Worm (Caenorhabditis elegans) whole organism, L2 larva: ENCODE measurements around the gene srh-304.

Experiments used
- C34F6.9 ChIP-seq: fragments of 150-350 bp; optimal IDR thresholded peaks from 2 replicates; lab custom pipeline; 2014; ENCODE audit warnings: missing biosample characterization, missing genetic modification characterization
- F13H6.1 ChIP-seq: sonication (generic microtip); optimal IDR thresholded peaks from 2 replicates; lab custom pipeline; 2016; ENCODE audit warnings: missing genetic modification characterization, missing compliant biosample characterization
- R02D3.7 ChIP-seq: fragments of 150-350 bp; optimal IDR thresholded peaks from 2 replicates; lab custom pipeline; 2014; ENCODE audit warnings: missing biosample characterization, missing genetic modification characterization
- Y55F3AM.14 ChIP-seq: fragments of 200-800 bp; sonication (Bioruptor generic); optimal IDR thresholded peaks from 2 replicates; lab custom pipeline; 2018; ENCODE audit warnings: mild to moderate bottlenecking, missing genetic modification characterization, missing compliant biosample characterization
- ZK546.5 ChIP-seq: sonication (generic microtip); optimal IDR thresholded peaks from 2 replicates; lab custom pipeline; 2017; ENCODE audit warnings: missing biosample characterization, missing genetic modification characterization
- aly-2 ChIP-seq: fragments of 150-350 bp; optimal IDR thresholded peaks from 2 replicates; lab custom pipeline; 2014; ENCODE audit warnings: missing biosample characterization, missing genetic modification characterization
- ama-1 ChIP-seq: fragments of 150-350 bp; optimal IDR thresholded peaks from 2 replicates; lab custom pipeline; 2018; ENCODE audit warnings: inconsistent platforms
- ceh-16 ChIP-seq: fragments of 150-350 bp; optimal IDR thresholded peaks from 2 replicates; lab custom pipeline; 2014; ENCODE audit warnings: missing biosample characterization, missing genetic modification characterization
- ceh-82 ChIP-seq: fragments of 150-350 bp; optimal IDR thresholded peaks from 2 replicates; lab custom pipeline; 2014; ENCODE audit warnings: missing biosample characterization, missing genetic modification characterization
- crh-2 ChIP-seq: sonication (generic microtip); optimal IDR thresholded peaks from 2 replicates; lab custom pipeline; 2017; ENCODE audit warnings: missing biosample characterization, missing genetic modification characterization
- dmd-4 ChIP-seq: sonication (generic microtip); optimal IDR thresholded peaks from 2 replicates; lab custom pipeline; 2017; ENCODE audit warnings: missing biosample characterization, missing genetic modification characterization
- egl-27 ChIP-seq: sonication (generic microtip); optimal IDR thresholded peaks from 3 replicates; lab custom pipeline; 2017; ENCODE audit warnings: missing biosample characterization, missing genetic modification reagents, missing genetic modification characterization
- elt-1 ChIP-seq: fragments of 150-350 bp; optimal IDR thresholded peaks from 2 replicates; lab custom pipeline; 2014; ENCODE audit warnings: missing biosample characterization, missing genetic modification characterization
- elt-3 ChIP-seq: sonication (generic microtip); optimal IDR thresholded peaks from 2 replicates; lab custom pipeline; 2017; ENCODE audit warnings: missing biosample characterization, missing genetic modification characterization
- fos-1 ChIP-seq: fragments of 150-350 bp; optimal IDR thresholded peaks from 2 replicates; lab custom pipeline; 2014; ENCODE audit warnings: missing biosample characterization, missing genetic modification characterization
- gmeb-1 ChIP-seq: fragments of 150-350 bp; optimal IDR thresholded peaks from 2 replicates; lab custom pipeline; 2014; ENCODE audit warnings: missing biosample characterization, missing genetic modification characterization
- lin-11 ChIP-seq: fragments of 150-350 bp; sonication (generic microtip); optimal IDR thresholded peaks from 2 replicates; lab custom pipeline; 2014; ENCODE audit warnings: missing biosample characterization, missing genetic modification characterization, inconsistent platforms, mixed read lengths
- lin-13 ChIP-seq: fragments of 150-350 bp; optimal IDR thresholded peaks from 2 replicates; lab custom pipeline; 2014; ENCODE audit warnings: missing biosample characterization, missing genetic modification reagents, missing genetic modification characterization
- lin-39 ChIP-seq: fragments of 150-350 bp; optimal IDR thresholded peaks from 2 replicates; lab custom pipeline; 2014; ENCODE audit warnings: missing biosample characterization, missing genetic modification reagents, missing genetic modification characterization
- lsy-2 ChIP-seq, 2 experiments: fragments of 150-350 bp in 1 of 2; sonication (generic microtip) in 1 of 2; optimal IDR thresholded peaks; 2 replicates each; lab custom pipeline; 2014 to 2017; ENCODE audit warnings: missing biosample characterization in 2 of 2, missing genetic modification characterization in 2 of 2
- mab-5 ChIP-seq: fragments of 150-350 bp; optimal IDR thresholded peaks from 2 replicates; lab custom pipeline; 2014; ENCODE audit warnings: missing biosample characterization, missing genetic modification characterization
- mbf-1 ChIP-seq: sonication (generic microtip); optimal IDR thresholded peaks from 2 replicates; lab custom pipeline; 2017; ENCODE audit warnings: missing biosample characterization, missing genetic modification characterization
- nhr-11 ChIP-seq: fragments of 150-350 bp; optimal IDR thresholded peaks from 2 replicates; lab custom pipeline; 2014; ENCODE audit warnings: missing biosample characterization, missing genetic modification characterization
- nhr-12 ChIP-seq: fragments of 150-350 bp; optimal IDR thresholded peaks from 2 replicates; lab custom pipeline; 2014; ENCODE audit warnings: missing biosample characterization, missing genetic modification characterization
- nhr-129 ChIP-seq: fragments of 150-350 bp; optimal IDR thresholded peaks from 2 replicates; lab custom pipeline; 2014; ENCODE audit warnings: missing biosample characterization, missing genetic modification characterization
- nhr-21 ChIP-seq: fragments of 150-350 bp; optimal IDR thresholded peaks from 2 replicates; lab custom pipeline; 2014; ENCODE audit warnings: missing biosample characterization, missing genetic modification characterization
- nhr-23 ChIP-seq: fragments of 150-350 bp; optimal IDR thresholded peaks from 2 replicates; lab custom pipeline; 2014; ENCODE audit warnings: missing biosample characterization, missing genetic modification reagents, missing genetic modification characterization
- nhr-237 ChIP-seq: fragments of 150-350 bp; optimal IDR thresholded peaks from 2 replicates; lab custom pipeline; 2014; ENCODE audit warnings: missing biosample characterization, missing genetic modification characterization
- nhr-25 ChIP-seq: fragments of 150-350 bp; sonication (generic microtip); optimal IDR thresholded peaks from 3 replicates; lab custom pipeline; 2014; ENCODE audit warnings: missing biosample characterization, missing genetic modification characterization
- nhr-6 ChIP-seq: fragments of 150-350 bp; optimal IDR thresholded peaks from 2 replicates; lab custom pipeline; 2014; ENCODE audit warnings: missing biosample characterization, missing genetic modification characterization
- nhr-77 ChIP-seq: fragments of 150-350 bp; optimal IDR thresholded peaks from 2 replicates; lab custom pipeline; 2014; ENCODE audit warnings: missing biosample characterization, missing genetic modification characterization
- peb-1 ChIP-seq: fragments of 150-350 bp; optimal IDR thresholded peaks from 2 replicates; lab custom pipeline; 2014; ENCODE audit warnings: missing biosample characterization, missing genetic modification characterization
- sem-4 ChIP-seq: fragments of 150-350 bp; optimal IDR thresholded peaks from 2 replicates; lab custom pipeline; 2014; ENCODE audit warnings: missing biosample characterization, missing genetic modification reagents, missing genetic modification characterization
- skn-1 ChIP-seq: sonication (generic microtip); optimal IDR thresholded peaks from 2 replicates; lab custom pipeline; 2017; ENCODE audit warnings: missing biosample characterization, missing genetic modification characterization
- sma-3 ChIP-seq: sonication (generic microtip); optimal IDR thresholded peaks from 2 replicates; lab custom pipeline; 2016; ENCODE audit warnings: missing genetic modification reagents, missing genetic modification characterization, missing compliant biosample characterization
- sma-9 ChIP-seq, 2 experiments: fragments of 150-350 bp in 1 of 2; sonication (generic microtip) in 1 of 2; optimal IDR thresholded peaks; 2 replicates each; lab custom pipeline; 2014 to 2016; ENCODE audit warnings: missing genetic modification characterization in 2 of 2, mild to moderate bottlenecking in 1 of 2, missing biosample characterization in 1 of 2, missing compliant biosample characterization in 1 of 2, missing genetic modification reagents in 1 of 2, moderate library complexity in 1 of 2
- snpc-4 ChIP-seq: fragments of 150-350 bp; optimal IDR thresholded peaks from 2 replicates; lab custom pipeline; 2014; ENCODE audit warnings: missing biosample characterization, missing genetic modification characterization
- unc-62 ChIP-seq: fragments of 150-350 bp; optimal IDR thresholded peaks from 2 replicates; lab custom pipeline; 2014; ENCODE audit warnings: missing biosample characterization, missing genetic modification reagents, missing genetic modification characterization
- zag-1 ChIP-seq: fragments of 150-350 bp; optimal IDR thresholded peaks from 2 replicates; lab custom pipeline; 2014; ENCODE audit warnings: missing biosample characterization, missing genetic modification characterization
- ztf-11 ChIP-seq: sonication (generic microtip); optimal IDR thresholded peaks from 2 replicates; lab custom pipeline; 2017; ENCODE audit warnings: missing biosample characterization, missing genetic modification characterization
- ztf-4 ChIP-seq: fragments of 150-350 bp; optimal IDR thresholded peaks from 2 replicates; lab custom pipeline; 2014; ENCODE audit warnings: missing biosample characterization, missing genetic modification characterization

srh-304 gene

DNA sequence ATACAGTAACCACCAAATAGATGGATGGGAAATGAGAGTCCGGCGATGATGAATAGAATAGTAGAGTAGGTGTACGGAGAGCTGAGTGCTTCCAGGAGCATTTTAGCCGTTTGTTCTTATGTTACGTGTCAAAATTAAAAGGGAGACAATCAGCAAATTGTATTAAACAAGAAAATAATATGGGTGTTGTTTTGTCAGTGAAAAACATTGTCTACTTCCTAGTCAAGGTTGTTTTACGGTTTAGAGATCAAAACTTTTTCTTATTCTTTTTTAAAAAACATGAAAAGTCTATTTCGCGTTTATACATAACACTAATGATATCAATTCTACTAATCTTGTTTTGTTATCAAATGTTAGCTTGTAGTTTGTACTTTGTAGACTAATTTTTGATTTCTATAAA is 34.4 kb upstream of the srh-304 start, which contains the start of gene srh-289:
Gene srh-289, minus strand, starts transcription at position 101 of the 400 bp plus-strand sequence.
- TF ChIP-seq C34F6.9 (tag; lab: Kevin White, UChicago) (no peak), Y55F3AM.14 (GFP tag; lab: Kevin White, UChicago) (no peak), lin-11 (no peak), nhr-6 (no peak), aly-2 (tag; lab: Kevin White, UChicago) (no peak), ama-1 (no peak), nhr-129 (tag; lab: Kevin White, UChicago) (no peak), ztf-11 (tag; lab: Kevin White, UChicago) (no peak), ztf-4 (tag; lab: Kevin White, UChicago) (no peak), mbf-1 (no peak), lin-39 (tag; lab: Kevin White, UChicago) (no peak)

DNA sequence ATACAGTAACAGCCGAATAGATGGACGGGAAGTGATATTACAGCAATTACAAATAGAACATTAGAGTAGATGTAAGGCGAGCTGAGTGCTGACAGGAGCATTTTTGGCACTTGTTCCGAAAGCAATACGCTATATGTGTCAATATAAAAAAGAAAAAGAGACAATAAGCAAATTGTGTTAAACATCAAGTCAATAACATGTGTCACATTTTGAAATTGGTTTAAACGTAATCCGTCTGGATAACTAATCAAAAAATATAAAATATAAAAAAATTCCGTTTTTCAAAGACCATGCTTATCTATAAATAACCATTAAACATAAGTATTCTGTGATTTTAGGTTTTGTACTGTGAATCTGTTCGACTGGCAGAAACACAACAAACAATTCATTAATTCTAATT is 32.8 kb upstream of the srh-304 start, which contains the start of gene srh-288:
Gene srh-288, minus strand, starts transcription at position 101 of the 400 bp plus-strand sequence.
- no peak for TF ChIP-seq lin-13 (GFP tag; lab: Kevin White, UChicago)
- TF ChIP-seq C34F6.9 (tag; lab: Kevin White, UChicago) = no peak
- TF ChIP-seq nhr-21 = no peak

DNA sequence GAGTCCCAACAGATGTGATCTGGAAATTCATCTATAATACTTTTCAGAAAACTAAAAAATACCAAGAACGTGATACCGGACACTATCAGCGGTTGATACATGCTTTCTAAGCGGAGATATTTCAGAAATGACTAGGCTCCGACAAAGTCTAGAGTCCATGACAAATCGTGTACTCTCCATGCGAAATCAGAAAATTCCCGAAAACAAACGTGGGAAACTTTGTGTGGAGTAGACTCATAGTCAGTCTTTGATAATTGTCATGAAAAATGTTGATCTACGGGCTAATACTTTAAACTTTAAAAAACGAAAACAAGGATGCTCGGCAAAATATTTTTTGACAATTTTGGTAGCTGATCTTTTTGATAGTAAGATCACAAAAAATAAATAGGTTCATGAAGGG is 29.6 kb upstream of the srh-304 start, which contains the start of gene srx-18:
Gene srx-18, minus strand, starts transcription at position 101 of the 400 bp plus-strand sequence.
- no peak for TF ChIP-seq sma-9 (GFP tag; optimal IDR thresholded peaks at IDR 0.05; lab: Kevin White, UChicago)
- TF ChIP-seq sma-9 (tag; optimal IDR thresholded peaks at IDR 0.05; lab: Kevin White, UChicago) = no peak
- TF ChIP-seq ceh-82 (tag; lab: Kevin White, UChicago) = no peak
- TF ChIP-seq crh-2 (tag; lab: Kevin White, UChicago) = no peak
- TF ChIP-seq nhr-237 = no peak
- no peak for TF ChIP-seq aly-2 (tag; lab: Kevin White, UChicago)
- TF ChIP-seq unc-62 (GFP tag; lab: Kevin White, UChicago) = no peak
- TF ChIP-seq skn-1 (tag; lab: Kevin White, UChicago) = no peak
- no peak for TF ChIP-seq ceh-16 (tag; lab: Kevin White, UChicago)
- TF ChIP-seq mbf-1 = no peak
- TF ChIP-seq C34F6.9 (tag; lab: Kevin White, UChicago) = no peak
- no peak for TF ChIP-seq sem-4 (tag; lab: Kevin White, UChicago)
- TF ChIP-seq sma-3 (GFP tag; lab: Kevin White, UChicago) = no peak
- TF ChIP-seq mab-5 = no peak
- TF ChIP-seq nhr-25 (tag; lab: Kevin White, UChicago) = no peak
- TF ChIP-seq nhr-12 = no peak

DNA sequence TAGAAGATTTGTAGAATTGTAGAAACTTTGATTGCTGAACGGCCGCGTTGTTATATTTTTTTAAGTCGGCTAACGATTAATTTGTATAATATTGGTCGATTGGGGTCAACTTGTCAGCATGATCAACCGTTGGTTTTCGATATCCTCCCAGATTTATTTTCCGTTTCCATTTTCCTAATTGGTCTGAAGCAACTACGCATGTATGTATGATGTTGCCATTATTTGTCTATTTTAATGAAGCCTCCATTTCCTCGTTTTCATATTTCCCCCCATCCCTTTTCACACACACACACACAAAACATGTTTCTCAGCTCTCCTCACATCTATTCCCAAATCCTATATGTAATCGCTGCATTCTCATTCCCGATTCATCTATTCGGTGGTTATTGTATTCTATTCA is 27.9 kb upstream of the srh-304 start, which contains the start of gene srh-287:
Gene srh-287, plus strand, starts transcription at position 301 of the 400 bp plus-strand sequence.
- no peak for TF ChIP-seq nhr-23
- no peak for TF ChIP-seq R02D3.7 (tag; lab: Kevin White, UChicago)
- TF ChIP-seq nhr-25 (tag; lab: Kevin White, UChicago) = no peak
- no peak for TF ChIP-seq ztf-11 (tag; lab: Kevin White, UChicago)
- TF ChIP-seq peb-1 (tag; lab: Kevin White, UChicago) = no peak
- no peak for TF ChIP-seq mab-5
- no peak for TF ChIP-seq mbf-1
- TF ChIP-seq elt-1 (tag; lab: Kevin White, UChicago) = no peak
- no peak for TF ChIP-seq dmd-4
- TF ChIP-seq nhr-11 = no peak
- TF ChIP-seq F13H6.1 (tag; lab: Kevin White, UChicago) = no peak
- TF ChIP-seq ZK546.5 (tag; lab: Kevin White, UChicago) = no peak
- TF ChIP-seq fos-1 (tag; lab: Kevin White, UChicago) = no peak
- TF ChIP-seq lsy-2 (tag; optimal IDR thresholded peaks at IDR 0.05; lab: Kevin White, UChicago) = no peak
- TF ChIP-seq ama-1 = no peak
- TF ChIP-seq ceh-82 (tag; lab: Kevin White, UChicago) = no peak
- TF ChIP-seq snpc-4 (tag; lab: Kevin White, UChicago) = no peak
- TF ChIP-seq unc-62 (GFP tag; lab: Kevin White, UChicago) = no peak

DNA sequence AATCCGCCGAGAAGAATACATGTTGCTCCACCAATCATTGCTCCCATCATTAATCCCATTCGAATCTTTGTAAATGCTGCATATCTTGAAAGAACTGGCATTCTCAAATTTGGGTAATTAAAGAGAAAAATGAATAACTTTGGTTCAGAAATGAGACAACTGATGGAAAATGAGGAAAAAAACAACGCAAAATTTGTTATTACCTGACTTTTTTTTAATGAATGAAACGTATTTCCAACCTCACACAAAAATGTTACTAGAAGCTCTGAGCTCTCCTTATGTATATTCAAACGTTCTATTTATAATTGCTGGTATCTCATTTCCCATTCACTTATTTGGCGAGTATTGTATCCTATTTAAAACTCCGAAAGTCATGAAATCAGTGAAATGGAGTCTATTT is 25.9 kb upstream of the srh-304 start, which contains the start of the genes Y94A7B.11 and srh-292:
Gene Y94A7B.11, minus strand, starts transcription at position 101 of the 400 bp plus-strand sequence.
Gene srh-292, plus strand, starts transcription at position 251 of the 400 bp plus-strand sequence.
- TF ChIP-seq ama-1 (no peak), elt-3 (tag; lab: Kevin White, UChicago) (no peak), mbf-1 (no peak), zag-1 (tag; lab: Kevin White, UChicago) (no peak), R02D3.7 (tag; lab: Kevin White, UChicago) (no peak), sma-9 (GFP tag; optimal IDR thresholded peaks at IDR 0.05; lab: Kevin White, UChicago) (no peak), sma-9 (tag; optimal IDR thresholded peaks at IDR 0.05; lab: Kevin White, UChicago) (no peak), egl-27 (tag; lab: Kevin White, UChicago) (no peak), nhr-77 (tag; lab: Kevin White, UChicago) (no peak), crh-2 (tag; lab: Kevin White, UChicago) (no peak), gmeb-1 (tag; lab: Kevin White, UChicago) (no peak), aly-2 (tag; lab: Kevin White, UChicago) (no peak), lin-11 (no peak), nhr-21 (no peak)
